Worm (Caenorhabditis elegans): ENCODE data around the gene F13H10.6.
"Not testable (repeated sequence)": the region's sequence is repeated elsewhere in the genome, so short reads cannot be mapped to it uniquely, and the experiment has no call there.

The F13H10.6 gene

DNA sequence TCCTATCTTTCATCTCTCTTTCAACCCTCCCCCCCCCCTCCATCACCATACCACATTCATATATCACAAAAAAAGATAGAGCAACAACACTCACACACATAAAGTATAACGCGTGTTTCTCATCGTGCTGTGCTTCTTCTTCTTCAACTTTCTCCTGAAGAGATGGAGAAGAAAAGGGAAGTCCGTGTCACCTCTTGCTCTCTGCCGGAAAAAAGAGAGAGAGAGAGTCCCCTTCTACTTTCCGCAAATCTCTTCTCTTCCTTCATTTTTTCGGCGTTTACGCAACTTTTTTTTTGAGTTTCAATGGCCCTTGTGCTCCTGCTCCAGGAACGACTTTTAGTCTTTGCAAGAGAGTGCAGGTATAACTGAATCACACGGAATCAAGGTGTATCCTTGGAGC, 29.4 kb upstream of the F13H10.6 start:
- TF ChIP-seq nfya-1 (tag; optimal IDR thresholded peaks at IDR 0.05; ENCODE audit: insufficient read depth): peak; percentile 30
- no peak for TF ChIP-seq hmg-11 (tag; optimal IDR thresholded peaks at IDR 0.05)
- peak; percentile 53 for TF ChIP-seq fkh-10 (GFP tag; optimal IDR thresholded peaks at IDR 0.05)
- TF ChIP-seq mdl-1 (tag; optimal IDR thresholded peaks at IDR 0.05): no peak
- no peak for TF ChIP-seq ceh-82 (tag; optimal IDR thresholded peaks at IDR 0.05)
- TF ChIP-seq nhr-67 (tag; optimal IDR thresholded peaks at IDR 0.05): no peak
- peak; percentile 34 for TF ChIP-seq lin-39 (tag; optimal IDR thresholded peaks at IDR 0.05)
- peak; percentile 12 for TF ChIP-seq egl-5 (tag; optimal IDR thresholded peaks at IDR 0.05)

DNA sequence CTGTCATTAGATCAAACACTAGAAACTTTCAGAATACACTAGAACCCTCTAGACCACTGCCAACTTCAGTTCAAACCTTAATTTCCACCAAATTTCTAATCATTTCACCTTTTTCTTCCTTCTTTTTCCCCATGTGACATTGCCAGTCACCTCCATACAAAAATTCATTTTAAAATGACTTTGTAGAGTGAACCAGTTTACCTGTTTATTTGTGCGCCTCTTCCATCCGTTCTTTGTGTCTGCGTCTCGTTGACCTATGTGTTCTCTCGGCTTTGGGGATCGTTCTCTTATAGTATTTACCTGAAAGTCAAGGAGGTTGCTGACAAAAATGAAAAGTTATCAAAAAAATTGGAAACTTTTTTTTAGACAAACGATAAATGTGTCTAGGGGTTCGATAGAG, 28.5 kb upstream of the F13H10.6 start:
- TF ChIP-seq elt-3 (tag; optimal IDR thresholded peaks at IDR 0.05) (no peak), egl-5 (tag; optimal IDR thresholded peaks at IDR 0.05) (no peak), nhr-25 (tag; optimal IDR thresholded peaks at IDR 0.05) (peak; percentile 6), pha-4 (tag; optimal IDR thresholded peaks at IDR 0.05) (peak; percentile 38), elt-2 (tag; optimal IDR thresholded peaks at IDR 0.05) (peak; percentile 17), nhr-67 (tag; optimal IDR thresholded peaks at IDR 0.05) (no peak)

DNA sequence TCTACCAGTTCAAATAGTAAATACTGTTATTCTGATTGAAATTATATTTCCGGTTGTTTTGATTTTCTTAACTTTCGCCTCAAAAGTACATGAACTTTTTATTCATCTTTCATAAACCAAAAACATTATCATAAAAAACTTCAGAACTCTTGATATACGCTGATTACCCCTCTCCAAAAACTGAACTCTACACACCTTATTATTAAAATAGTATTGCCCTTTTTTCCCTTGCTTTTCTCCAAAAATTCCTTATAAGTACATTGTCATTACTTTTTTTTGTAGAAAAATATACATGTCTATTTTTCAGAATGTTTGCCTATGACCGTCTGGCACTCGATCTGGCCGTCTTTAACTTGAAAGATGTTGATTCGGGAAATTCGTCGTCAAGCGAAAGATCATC, 27.3 kb upstream of the F13H10.6 start, which contains the start of gene Y43E12A.2:
Y43E12A.2 (plus strand) TSS at position 301 of the 400 bp plus-strand sequence.
- no peak for TF ChIP-seq pqm-1 (tag; optimal IDR thresholded peaks at IDR 0.05)
- peak; percentile 14 for TF ChIP-seq pha-4 (tag; optimal IDR thresholded peaks at IDR 0.05)
- no peak for TF ChIP-seq unc-62 (GFP tag; optimal IDR thresholded peaks at IDR 0.05)
- no peak for TF ChIP-seq fos-1 (tag; optimal IDR thresholded peaks at IDR 0.05)
- no peak for TF ChIP-seq nhr-43 (tag; optimal IDR thresholded peaks at IDR 0.05; ENCODE audit: poor library complexity, severe bottlenecking)
- TF ChIP-seq ceh-82 (tag; optimal IDR thresholded peaks at IDR 0.05): no peak

DNA sequence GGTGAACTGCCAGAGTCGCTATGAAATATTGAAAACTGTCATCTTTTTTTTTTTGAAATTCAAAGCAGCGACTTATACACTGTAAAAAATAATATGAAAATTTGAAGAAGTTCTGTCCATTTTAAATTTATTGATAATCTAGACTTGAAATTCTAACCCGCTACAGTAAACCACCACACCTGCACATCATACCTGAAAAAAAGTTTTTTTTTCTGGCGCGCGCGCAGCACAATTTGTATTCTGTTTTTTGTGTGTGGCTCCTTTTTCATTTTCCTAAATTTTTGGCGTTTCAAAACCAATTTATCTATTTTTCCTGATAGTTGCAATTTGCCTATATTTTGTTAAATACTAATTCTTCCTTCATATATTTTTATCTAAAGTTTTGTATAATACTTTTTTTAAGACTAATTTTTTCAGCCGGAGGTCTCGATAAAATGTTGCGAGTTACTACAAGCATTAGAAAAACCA, 23.5 kb upstream of the F13H10.6 start, which contains the start of gene cyb-2.1:
cyb-2.1 (plus strand) TSS at position 418 of the 468 bp plus-strand sequence.
- TF ChIP-seq nfya-1 (tag; optimal IDR thresholded peaks at IDR 0.05; ENCODE audit: insufficient read depth) (no peak), ceh-82 (tag; optimal IDR thresholded peaks at IDR 0.05) (no peak), jun-1 (tag; optimal IDR thresholded peaks at IDR 0.05) (no peak), ceh-9 (tag; optimal IDR thresholded peaks at IDR 0.05) (no peak), unc-39 (tag; optimal IDR thresholded peaks at IDR 0.05) (no peak), nhr-237 (tag; optimal IDR thresholded peaks at IDR 0.05) (no peak), ztf-4 (tag; optimal IDR thresholded peaks at IDR 0.05) (no peak), elt-2 (tag; optimal IDR thresholded peaks at IDR 0.05) (no peak), fkh-10 (GFP tag; optimal IDR thresholded peaks at IDR 0.05) (no peak), ceh-16 (tag; optimal IDR thresholded peaks at IDR 0.05) (no peak), sea-2 (GFP tag; optimal IDR thresholded peaks at IDR 0.05) (no peak), nhr-12 (tag; optimal IDR thresholded peaks at IDR 0.05) (no peak), fkh-2 (tag; optimal IDR thresholded peaks at IDR 0.05) (no peak), pqm-1 (tag; optimal IDR thresholded peaks at IDR 0.05) (no peak), elt-1 (tag; optimal IDR thresholded peaks at IDR 0.05) (no peak), hmg-11 (tag; optimal IDR thresholded peaks at IDR 0.05) (no peak), nhr-28 (tag; optimal IDR thresholded peaks at IDR 0.05) (no peak)

DNA sequence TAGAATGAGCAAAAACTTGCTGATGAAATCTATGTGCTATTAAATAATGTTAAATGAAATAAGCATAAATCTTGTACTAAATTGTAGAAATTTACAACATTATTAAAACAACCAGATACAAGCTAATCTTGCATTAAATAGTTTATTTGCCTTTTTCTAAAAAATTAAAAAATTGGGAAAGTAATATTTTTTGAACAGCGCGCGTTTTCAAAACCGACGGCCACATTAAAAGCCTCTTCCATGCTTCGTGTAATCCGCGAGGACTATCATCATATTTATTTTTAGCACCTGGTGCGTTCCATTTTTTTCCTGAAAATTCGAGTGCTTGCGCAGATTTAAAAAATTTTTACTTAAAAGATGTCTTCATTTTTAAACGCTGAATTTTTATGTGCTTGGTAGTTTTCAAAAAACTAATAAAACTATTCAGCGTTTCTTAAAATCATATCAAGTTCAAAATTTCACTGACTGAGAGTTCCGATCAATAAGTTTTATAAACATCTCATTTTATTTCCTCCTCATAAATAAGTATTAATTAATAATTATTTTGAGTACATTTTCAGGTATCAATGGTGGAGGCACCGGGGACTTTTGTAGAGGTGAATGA, 21.7 kb upstream of the F13H10.6 start, which contains the start of gene Y43E12A.3:
Y43E12A.3 (plus strand) TSS at position 554 of the 604 bp plus-strand sequence.
- TF ChIP-seq aly-2 (tag; optimal IDR thresholded peaks at IDR 0.05); ama-1 (optimal IDR thresholded peaks at IDR 0.05); ztf-11 (tag; optimal IDR thresholded peaks at IDR 0.05): not testable (repeated sequence)

DNA sequence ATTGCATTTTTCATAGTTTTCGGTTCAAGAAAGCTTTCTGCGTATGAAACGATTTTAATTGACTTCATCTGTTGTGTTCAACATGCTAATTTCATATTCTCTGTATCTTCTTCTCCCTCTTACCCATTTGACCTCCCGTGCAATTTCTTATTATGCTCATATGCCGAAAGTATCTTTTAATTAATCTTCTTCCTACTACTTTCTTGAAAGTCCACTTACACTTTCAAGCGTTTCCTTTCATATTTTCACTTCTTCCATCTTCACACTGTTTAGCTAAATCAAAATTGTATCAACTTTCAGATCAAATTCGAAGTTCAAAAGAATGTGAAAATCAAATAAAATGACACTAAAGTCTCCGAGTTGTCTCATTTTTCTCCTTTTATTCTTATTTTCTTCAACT, 18.4 kb upstream of the F13H10.6 start, which contains the start of gene F13H10.5:
F13H10.5 (plus strand) TSS at position 301 of the 400 bp plus-strand sequence.
- no peak for TF ChIP-seq nhr-67 (tag; optimal IDR thresholded peaks at IDR 0.05)
